Worm (Caenorhabditis elegans): ENCODE results near the gene hic-1.

DNA sequence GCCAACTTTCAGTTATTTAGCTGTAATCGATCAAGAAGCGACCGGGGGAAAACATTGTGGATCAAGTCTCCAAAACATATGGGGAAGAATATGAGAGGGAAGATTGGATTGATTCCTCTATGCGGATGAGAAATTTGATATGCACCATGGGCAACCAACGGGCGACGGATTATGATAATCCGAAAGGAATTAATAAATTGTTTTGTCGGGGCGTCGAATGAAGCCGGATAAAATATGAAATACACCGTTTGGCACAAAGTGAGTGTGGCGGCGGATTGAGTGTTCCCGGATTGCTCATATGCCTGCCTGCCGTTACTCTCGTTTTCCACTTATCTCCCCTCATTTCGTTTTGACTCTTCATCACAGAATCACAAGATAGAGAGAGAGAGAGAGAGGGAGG is 10.6 kb upstream of the hic-1 start:
- TF ChIP-seq ref-1 (GFP tag; conservative IDR thresholded peaks at IDR 0.05) (no peak), tab-1 (GFP tag; IDR thresholded peaks at IDR 0.05) (no peak), flt-1 (GFP tag; IDR thresholded peaks at IDR 0.05) (no peak), ztf-29 (GFP tag; IDR thresholded peaks at IDR 0.05) (no peak), cog-1 (tag; optimal IDR thresholded peaks at IDR 0.05) (no peak), med-1 (GFP tag; optimal IDR thresholded peaks at IDR 0.05; ENCODE audit: insufficient read depth) (no peak), T22C8.4 (GFP tag; IDR thresholded peaks at IDR 0.05) (no peak), klf-2 (GFP tag; conservative IDR thresholded peaks at IDR 0.05) (no peak)

Data from whole organism, midembryonic.